Worm (Caenorhabditis elegans) whole organism, mixed stage, embryonic: ENCODE results near the gene pes-1.

ENCODE experiments used
- M03D4.4 ChIP-seq: sonication (generic microtip); optimal IDR thresholded peaks from 2 replicates; lab custom pipeline; 2017; ENCODE audit warnings: mild to moderate bottlenecking, missing genetic modification characterization, missing compliant biosample characterization
- bed-3 ChIP-seq: fragments of 200-800 bp; sonication (Bioruptor generic); optimal IDR thresholded peaks from 3 replicates; lab custom pipeline; 2018; ENCODE audit warnings: mild to moderate bottlenecking, missing genetic modification characterization, moderate library complexity, missing compliant biosample characterization
- blmp-1 ChIP-seq: fragments of 150-350 bp; optimal IDR thresholded peaks from 2 replicates; lab custom pipeline; 2014; ENCODE audit warnings: missing biosample characterization, missing genetic modification characterization
- ceh-39 ChIP-seq: fragments of 150-350 bp; optimal IDR thresholded peaks from 2 replicates; lab custom pipeline; 2014; ENCODE audit warnings: missing biosample characterization, missing genetic modification characterization
- ceh-43 ChIP-seq: fragments of 200-800 bp; sonication (Bioruptor generic); optimal IDR thresholded peaks from 2 replicates; lab custom pipeline; 2018; ENCODE audit warnings: mild to moderate bottlenecking, missing genetic modification characterization, moderate library complexity, missing compliant biosample characterization
- ceh-83 ChIP-seq: fragments of 200-800 bp; sonication (Bioruptor generic); optimal IDR thresholded peaks from 2 replicates; lab custom pipeline; 2018; ENCODE audit warnings: mild to moderate bottlenecking, missing genetic modification characterization, missing compliant biosample characterization
- ces-1 ChIP-seq: fragments of 150-350 bp; optimal IDR thresholded peaks from 2 replicates; lab custom pipeline; 2014; ENCODE audit warnings: missing biosample characterization, missing genetic modification reagents, missing genetic modification characterization
- cnd-1 ChIP-seq: fragments of 200-800 bp; sonication (Bioruptor generic); optimal IDR thresholded peaks from 2 replicates; lab custom pipeline; 2018; ENCODE audit warnings: mild to moderate bottlenecking, missing genetic modification characterization, missing compliant biosample characterization
- elt-1 ChIP-seq: sonication (generic microtip); optimal IDR thresholded peaks from 2 replicates; lab custom pipeline; 2017; ENCODE audit warnings: missing genetic modification characterization, mild to moderate bottlenecking, missing compliant biosample characterization, antibody characterized with exemption, moderate library complexity, borderline replicate concordance; ENCODE audit not compliant: insufficient read depth
- elt-3 ChIP-seq: fragments of 150-350 bp; optimal IDR thresholded peaks from 2 replicates; lab custom pipeline; 2014; ENCODE audit warnings: missing biosample characterization, missing genetic modification characterization
- flh-1 ChIP-seq: fragments of 200-800 bp; sonication (Bioruptor generic); optimal IDR thresholded peaks from 2 replicates; lab custom pipeline; 2018; ENCODE audit warnings: mild to moderate bottlenecking, missing genetic modification characterization, moderate library complexity, missing compliant biosample characterization
- ham-2 ChIP-seq: fragments of 200-800 bp; sonication (Bioruptor generic); optimal IDR thresholded peaks from 2 replicates; lab custom pipeline; 2018; ENCODE audit warnings: mild to moderate bottlenecking, missing genetic modification characterization, missing compliant biosample characterization
- hlh-1 ChIP-seq: fragments of 150-350 bp; optimal IDR thresholded peaks from 2 replicates; lab custom pipeline; 2014; ENCODE audit warnings: missing biosample characterization, missing genetic modification reagents, missing genetic modification characterization
- lin-32 ChIP-seq: fragments of 200-800 bp; sonication (Bioruptor generic); optimal IDR thresholded peaks from 2 replicates; lab custom pipeline; 2018; ENCODE audit warnings: mild to moderate bottlenecking, missing genetic modification characterization, missing compliant biosample characterization
- lsy-2 ChIP-seq: fragments of 150-350 bp; optimal IDR thresholded peaks from 2 replicates; lab custom pipeline; 2014; ENCODE audit warnings: missing biosample characterization, missing genetic modification characterization
- mab-5 ChIP-seq: fragments of 150-350 bp; optimal IDR thresholded peaks from 2 replicates; lab custom pipeline; 2014; ENCODE audit warnings: missing biosample characterization, missing genetic modification characterization
- mep-1 ChIP-seq: fragments of 150-350 bp; optimal IDR thresholded peaks from 2 replicates; lab custom pipeline; 2017; ENCODE audit warnings: missing biosample characterization, missing genetic modification reagents, missing genetic modification characterization, inconsistent platforms
- mls-2 ChIP-seq: sonication (generic microtip); optimal IDR thresholded peaks from 2 replicates; lab custom pipeline; 2016; ENCODE audit warnings: mild to moderate bottlenecking, missing genetic modification characterization, moderate library complexity, missing compliant biosample characterization
- nhr-12 ChIP-seq: fragments of 150-350 bp; optimal IDR thresholded peaks from 2 replicates; lab custom pipeline; 2014; ENCODE audit warnings: missing biosample characterization, missing genetic modification characterization
- nhr-2 ChIP-seq: fragments of 150-350 bp; optimal IDR thresholded peaks from 2 replicates; lab custom pipeline; 2014; ENCODE audit warnings: missing biosample characterization, missing genetic modification characterization
- nhr-237 ChIP-seq: fragments of 150-350 bp; optimal IDR thresholded peaks from 2 replicates; lab custom pipeline; 2014; ENCODE audit warnings: missing biosample characterization, missing genetic modification characterization
- nhr-28 ChIP-seq: fragments of 150-350 bp; optimal IDR thresholded peaks from 2 replicates; lab custom pipeline; 2014; ENCODE audit warnings: missing biosample characterization, missing genetic modification characterization
- nhr-76 ChIP-seq: sonication (generic microtip); optimal IDR thresholded peaks from 2 replicates; lab custom pipeline; 2017; ENCODE audit warnings: missing biosample characterization, missing genetic modification characterization
- pha-4 ChIP-seq: fragments of 150-350 bp; optimal IDR thresholded peaks from 2 replicates; lab custom pipeline; 2018; ENCODE audit warnings: missing biosample characterization, missing genetic modification reagents, missing genetic modification characterization
- sem-2 ChIP-seq: fragments of 200-800 bp; sonication (Bioruptor generic); optimal IDR thresholded peaks from 2 replicates; lab custom pipeline; 2018; ENCODE audit warnings: mild to moderate bottlenecking, missing genetic modification characterization, missing compliant biosample characterization
- tbx-8 ChIP-seq: fragments of 200-800 bp; sonication (Bioruptor generic); optimal IDR thresholded peaks from 2 replicates; lab custom pipeline; 2018; ENCODE audit warnings: mild to moderate bottlenecking, missing genetic modification characterization, moderate library complexity, missing compliant biosample characterization
- unc-39 ChIP-seq: fragments of 150-350 bp; optimal IDR thresholded peaks from 2 replicates; lab custom pipeline; 2014; ENCODE audit warnings: missing biosample characterization, missing genetic modification characterization
- unc-62 ChIP-seq: fragments of 150-350 bp; optimal IDR thresholded peaks from 2 replicates; lab custom pipeline; 2014; ENCODE audit warnings: missing biosample characterization, missing genetic modification reagents, missing genetic modification characterization
- zip-8 ChIP-seq: fragments of 150-350 bp; optimal IDR thresholded peaks from 2 replicates; lab custom pipeline; 2014; ENCODE audit warnings: missing biosample characterization, missing genetic modification characterization
- ztf-11 ChIP-seq: fragments of 150-350 bp; optimal IDR thresholded peaks from 2 replicates; lab custom pipeline; 2014; ENCODE audit warnings: missing biosample characterization, missing genetic modification characterization

The pes-1 gene

DNA sequence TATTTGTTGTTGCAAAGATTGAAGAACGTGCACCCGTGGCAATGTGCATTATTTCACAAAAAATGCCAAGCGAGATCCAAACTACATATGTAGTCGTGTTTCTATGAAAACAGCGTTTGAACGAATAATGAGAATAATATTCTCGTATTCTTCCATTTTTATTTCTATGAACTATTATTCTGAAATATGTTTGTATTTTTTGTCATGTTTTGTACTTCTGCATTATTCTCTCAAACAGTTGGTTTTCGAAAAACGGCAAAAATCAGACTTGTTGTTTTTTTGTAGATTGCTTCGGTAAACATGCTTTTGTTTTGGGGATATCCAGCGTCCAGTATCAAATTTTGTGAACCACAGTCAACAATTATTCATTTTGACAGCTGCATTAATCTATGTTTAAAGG lies 16.3 kb upstream of the pes-1 start, which contains the start of gene clec-177:
Gene clec-177, plus strand, starts transcription at position 301 of the 400 bp plus-strand sequence.
- TF ChIP-seq tbx-8 (GFP tag; lab: Kevin White, UChicago) (no peak), nhr-76 (no peak), lsy-2 (tag; lab: Kevin White, UChicago) (no peak), bed-3 (GFP tag; lab: Kevin White, UChicago) (no peak), hlh-1 (tag; lab: Kevin White, UChicago) (no peak)
- TF ChIP-seq, all 35 proteins: peak for 0

DNA sequence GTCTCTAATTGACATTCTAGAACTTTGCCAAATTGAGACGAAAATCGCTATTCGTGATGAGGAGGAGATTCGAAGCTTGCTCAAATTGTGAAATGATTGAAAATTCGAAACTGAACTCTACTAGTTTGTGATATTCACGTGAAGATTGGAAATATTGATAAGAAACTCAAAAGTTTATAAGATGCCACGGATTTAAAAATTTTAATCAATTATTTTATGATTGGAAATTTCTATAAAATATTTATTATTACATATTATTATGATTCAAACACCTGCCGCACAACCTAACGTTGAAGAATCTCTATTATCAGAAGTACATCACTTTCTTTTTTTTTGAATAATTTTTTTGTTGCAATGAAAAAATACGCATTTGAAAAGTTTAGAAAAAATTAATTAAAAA lies 14.0 kb upstream of the pes-1 start, which contains the start of gene E03H12.7:
Gene E03H12.7, minus strand, starts transcription at position 101 of the 400 bp plus-strand sequence.
- TF ChIP-seq sem-2 (GFP tag; lab: Kevin White, UChicago) (no peak), nhr-2 (tag; lab: Kevin White, UChicago) (no peak), flh-1 (no peak)

DNA sequence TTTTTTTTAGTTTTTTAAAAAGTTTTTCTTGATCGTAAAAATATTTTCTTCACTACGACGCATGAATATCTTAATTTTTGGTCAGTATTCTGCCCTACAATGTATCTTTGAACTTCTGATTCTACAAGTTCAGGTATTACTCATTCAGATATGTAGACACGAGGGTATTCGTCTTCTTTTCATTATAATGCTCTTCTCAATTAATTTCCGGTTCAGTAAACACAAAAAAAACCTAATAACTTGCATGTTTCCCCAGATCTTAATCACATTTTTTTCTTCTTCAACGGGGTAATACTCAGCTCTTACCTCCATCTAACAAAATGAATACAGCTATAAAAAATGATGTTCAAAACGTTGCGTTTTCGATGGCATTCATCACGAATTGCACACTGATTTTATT lies 10.5 kb upstream of the pes-1 start, which contains the start of gene str-162:
Gene str-162, plus strand, starts transcription at position 301 of the 400 bp plus-strand sequence.
- no peak for TF ChIP-seq bed-3 (GFP tag; lab: Kevin White, UChicago)
- TF ChIP-seq unc-39 (tag; lab: Kevin White, UChicago), result no peak
- TF ChIP-seq unc-62 (GFP tag; lab: Kevin White, UChicago), result no peak
- no peak for TF ChIP-seq blmp-1 (tag; lab: Kevin White, UChicago)
- no peak for TF ChIP-seq hlh-1 (tag; lab: Kevin White, UChicago)
- TF ChIP-seq lsy-2 (tag; lab: Kevin White, UChicago), result no peak
- no peak for TF ChIP-seq ceh-39 (tag; lab: Kevin White, UChicago)
- no peak for TF ChIP-seq lin-32 (GFP tag; lab: Kevin White, UChicago)
- no peak for TF ChIP-seq sem-2 (GFP tag; lab: Kevin White, UChicago)
- no peak for TF ChIP-seq mep-1
- TF ChIP-seq pha-4 (tag; lab: Kevin White, UChicago), result no peak

DNA sequence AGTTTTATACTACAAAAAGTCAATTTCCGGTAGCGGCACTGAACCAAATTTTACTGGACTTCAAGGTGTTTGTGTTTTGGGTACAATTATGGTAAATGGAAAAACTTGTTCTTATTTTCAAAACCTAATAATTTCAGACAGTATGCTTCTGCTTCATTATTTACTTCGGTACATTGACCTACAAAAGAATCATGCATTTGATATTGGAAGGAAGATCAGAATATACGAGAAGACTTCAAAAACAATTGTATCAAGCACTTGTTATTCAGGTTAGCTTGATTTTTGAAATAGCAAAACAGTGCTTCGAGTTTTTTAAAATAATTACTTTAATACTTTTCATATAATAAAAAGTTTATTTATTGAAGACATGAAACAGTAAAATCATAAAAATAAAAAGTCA lies 9.4 kb upstream of the pes-1 start:
- no peak for TF ChIP-seq pha-4 (tag; lab: Kevin White, UChicago)

DNA sequence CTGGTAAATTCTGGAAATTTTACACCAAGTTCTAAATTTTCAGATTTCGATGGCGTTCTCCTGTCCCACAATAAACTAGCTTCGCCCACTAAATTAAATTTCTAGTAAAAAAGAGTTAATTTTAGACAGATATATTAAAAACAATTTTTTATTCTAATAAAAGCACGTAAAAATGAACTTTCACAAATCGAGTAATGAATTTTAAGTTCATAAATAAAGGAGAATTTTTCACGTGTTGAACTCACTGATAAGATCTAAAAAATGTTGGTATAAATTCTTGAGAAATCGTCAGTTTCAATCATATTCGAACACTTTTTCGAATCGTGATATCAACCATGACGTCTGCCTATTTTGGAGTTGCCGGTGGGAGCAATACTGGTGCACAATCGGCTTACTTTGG lies 6.7 kb upstream of the pes-1 start, which contains the start of gene ssq-2:
Gene ssq-2, plus strand, starts transcription at position 301 of the 400 bp plus-strand sequence.
- TF ChIP-seq ces-1 (GFP tag; lab: Kevin White, UChicago) (no peak), elt-3 (no peak), bed-3 (GFP tag; lab: Kevin White, UChicago) (no peak), nhr-76 (no peak), unc-62 (GFP tag; lab: Kevin White, UChicago) (no peak), ceh-83 (GFP tag; lab: Kevin White, UChicago) (no peak), cnd-1 (tag; lab: Kevin White, UChicago) (no peak), ham-2 (GFP tag; lab: Kevin White, UChicago) (no peak), ceh-39 (tag; lab: Kevin White, UChicago) (no peak), nhr-12 (tag; lab: Kevin White, UChicago) (no peak), mep-1 (no peak), lin-32 (GFP tag; lab: Kevin White, UChicago) (no peak), mab-5 (tag; lab: Kevin White, UChicago) (no peak), zip-8 (tag; lab: Kevin White, UChicago) (no peak), nhr-237 (tag; lab: Kevin White, UChicago) (no peak), hlh-1 (tag; lab: Kevin White, UChicago) (no peak), M03D4.4 (tag; lab: Kevin White, UChicago) (no peak), ceh-43 (no peak), unc-39 (tag; lab: Kevin White, UChicago) (no peak)

DNA sequence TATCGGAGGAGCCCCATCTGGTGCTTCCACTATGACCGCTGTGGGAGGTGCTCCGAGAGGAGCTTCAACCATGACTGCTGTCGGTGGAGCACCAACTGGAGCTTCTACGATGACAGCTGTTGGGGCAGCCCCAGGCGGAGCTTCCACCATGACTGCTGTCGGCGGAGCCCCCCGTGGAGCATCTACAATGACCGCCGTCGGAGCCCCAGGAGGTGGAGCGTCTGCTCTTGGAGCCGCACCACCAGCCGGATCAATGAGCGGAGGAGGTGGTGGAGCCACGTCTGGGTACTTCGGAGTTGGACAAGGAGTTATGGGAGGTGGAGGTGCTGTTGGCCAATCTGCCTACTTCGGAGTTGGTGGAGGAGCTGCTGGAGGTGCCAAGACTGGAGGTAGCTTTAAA lies 5.6 kb upstream of the pes-1 start:
- TF ChIP-seq zip-8 (tag; lab: Kevin White, UChicago), result no peak
- TF ChIP-seq nhr-12 (tag; lab: Kevin White, UChicago), result no peak
- no peak for TF ChIP-seq ham-2 (GFP tag; lab: Kevin White, UChicago)
- TF ChIP-seq mls-2 (tag; lab: Kevin White, UChicago), result no peak
- no peak for TF ChIP-seq nhr-28 (tag; lab: Kevin White, UChicago)
- TF ChIP-seq nhr-2 (tag; lab: Kevin White, UChicago), result no peak
- TF ChIP-seq ztf-11 (tag; lab: Kevin White, UChicago), result no peak
- TF ChIP-seq ceh-43, result no peak
- TF ChIP-seq nhr-76, result no peak
- TF ChIP-seq elt-1, result no peak
- TF ChIP-seq lin-32 (GFP tag; lab: Kevin White, UChicago), result no peak
- no peak for TF ChIP-seq mep-1
- TF ChIP-seq elt-3, result no peak
- no peak for TF ChIP-seq ceh-39 (tag; lab: Kevin White, UChicago)
- TF ChIP-seq sem-2 (GFP tag; lab: Kevin White, UChicago), result no peak
